Fruit fly (Drosophila melanogaster) whole organism, embryonic: Measurements from ENCODE around the gene Fibp.
A peak's percentile ranks its signal among the peaks of the same experiment; 100 is the strongest.

Experiments used
- Abd-B ChIP-seq: fragments of 200-800 bp; sonication (Bioruptor generic); optimal IDR thresholded peaks from 2 replicates; lab custom pipeline; 2018; ENCODE audit warnings: missing biosample characterization, mild to moderate bottlenecking, missing genetic modification characterization, moderate library complexity
- Antp ChIP-seq: fragments of 200-800 bp; sonication (Bioruptor generic); optimal IDR thresholded peaks from 3 replicates; lab custom pipeline; 2016; ENCODE audit warnings: missing biosample characterization, missing genetic modification characterization
- Awh ChIP-seq: fragments of 200-800 bp; sonication (Bioruptor generic); IDR thresholded peaks from 2 replicates; pipeline ENCODE4, ENCODE4 v1.3.6; 2022; ENCODE audit warnings: missing biosample characterization, missing genetic modification characterization
- BtbVII ChIP-seq: fragments of 200-800 bp; sonication (Bioruptor generic); optimal IDR thresholded peaks from 3 replicates; lab custom pipeline; 2017; ENCODE audit warnings: missing biosample characterization, mild to moderate bottlenecking, missing genetic modification characterization
- C15 ChIP-seq: fragments of 200-800 bp; sonication (Bioruptor generic); IDR thresholded peaks from 3 replicates; pipeline ENCODE4 v1.3.6; 2022; ENCODE audit warnings: missing biosample characterization, missing genetic modification characterization
- CG10366 ChIP-seq: fragments of 200-800 bp; sonication (Bioruptor generic); IDR thresholded peaks from 2 replicates; pipeline ENCODE4 v1.3.6; 2022; ENCODE audit warnings: missing biosample characterization, missing genetic modification characterization
- CG13287 ChIP-seq: fragments of 200-800 bp; sonication (Bioruptor generic); IDR thresholded peaks from 2 replicates; pipeline ENCODE4 v1.3.6; 2022; ENCODE audit warnings: missing biosample characterization, missing genetic modification characterization; ENCODE audit not compliant: partially characterized antibody
- CG13775 ChIP-seq: fragments of 200-800 bp; sonication (Bioruptor generic); optimal IDR thresholded peaks from 3 replicates; lab custom pipeline; 2017; ENCODE audit warnings: missing biosample characterization, mild to moderate bottlenecking, missing genetic modification characterization
- CG13894 ChIP-seq: fragments of 200-800 bp; sonication (Bioruptor generic); optimal IDR thresholded peaks from 3 replicates; lab custom pipeline; 2018; ENCODE audit warnings: missing biosample characterization, mild to moderate bottlenecking, missing genetic modification characterization, moderate library complexity
- CG14441 ChIP-seq: fragments of 200-800 bp; sonication (Bioruptor generic); IDR thresholded peaks from 2 replicates; pipeline ENCODE4 v1.3.6; 2022; ENCODE audit warnings: missing biosample characterization, missing genetic modification characterization
- CG15269 ChIP-seq: fragments of 200-800 bp; sonication (Bioruptor generic); optimal IDR thresholded peaks from 2 replicates; lab custom pipeline; 2018; ENCODE audit warnings: missing biosample characterization, mild to moderate bottlenecking, missing genetic modification characterization, moderate library complexity
- CG16779 ChIP-seq: fragments of 200-800 bp; sonication (Bioruptor generic); IDR thresholded peaks from 2 replicates; pipeline ENCODE4 v1.3.6; 2022; ENCODE audit warnings: missing biosample characterization, missing genetic modification characterization
- CG18262 ChIP-seq: fragments of 200-800 bp; optimal IDR thresholded peaks from 3 replicates; lab custom pipeline; 2019; ENCODE audit warnings: missing biosample characterization, mild to moderate bottlenecking, missing genetic modification characterization, moderate library complexity
- CG2202 ChIP-seq: fragments of 200-800 bp; sonication (Bioruptor generic); optimal IDR thresholded peaks from 2 replicates; lab custom pipeline; 2018; ENCODE audit warnings: missing biosample characterization, mild to moderate bottlenecking, missing genetic modification characterization
- CG2875 ChIP-seq: fragments of 200-800 bp; sonication (Bioruptor generic); optimal IDR thresholded peaks from 2 replicates; lab custom pipeline; 2017; ENCODE audit warnings: missing biosample characterization, mild to moderate bottlenecking, missing genetic modification characterization, missing genetic modification reagents
- CG34376 ChIP-seq: fragments of 200-800 bp; sonication (Bioruptor generic); optimal IDR thresholded peaks from 2 replicates; lab custom pipeline; 2018; ENCODE audit warnings: missing biosample characterization, mild to moderate bottlenecking, missing genetic modification characterization
- CG3847 ChIP-seq: fragments of 200-800 bp; sonication (Bioruptor generic); IDR thresholded peaks from 2 replicates; pipeline ENCODE4 v1.3.6; 2022; ENCODE audit warnings: missing biosample characterization, missing genetic modification characterization
- CG5953 ChIP-seq: fragments of 200-800 bp; sonication (Bioruptor generic); IDR thresholded peaks from 2 replicates; pipeline ENCODE4 v1.3.6; 2022; ENCODE audit warnings: missing biosample characterization, missing genetic modification characterization
- CG7357 ChIP-seq: fragments of 200-800 bp; sonication (Bioruptor generic); IDR thresholded peaks from 3 replicates; pipeline ENCODE4 v1.3.6; 2022; ENCODE audit warnings: missing biosample characterization, missing genetic modification characterization
- CG7786 ChIP-seq: fragments of 200-800 bp; sonication (Bioruptor generic); optimal IDR thresholded peaks from 2 replicates; lab custom pipeline; 2016; ENCODE audit warnings: missing biosample characterization, missing genetic modification characterization
- CG9797 ChIP-seq: fragments of 200-800 bp; sonication (Bioruptor generic); optimal IDR thresholded peaks from 3 replicates; lab custom pipeline; 2018; ENCODE audit warnings: missing biosample characterization, mild to moderate bottlenecking, missing genetic modification characterization
- Deaf1 ChIP-seq: fragments of 200-800 bp; optimal IDR thresholded peaks from 3 replicates; lab custom pipeline; 2019; ENCODE audit warnings: missing biosample characterization, mild to moderate bottlenecking, missing genetic modification characterization, moderate library complexity
- Drgx ChIP-seq: fragments of 200-800 bp; sonication (Bioruptor generic); IDR thresholded peaks from 2 replicates; pipeline ENCODE4 v1.3.6; 2022; ENCODE audit warnings: missing biosample characterization, missing genetic modification characterization
- Ets97D ChIP-seq: fragments of 200-800 bp; sonication (Bioruptor generic); optimal IDR thresholded peaks from 3 replicates; lab custom pipeline; 2016; ENCODE audit warnings: missing biosample characterization, missing genetic modification characterization
- Fer2 ChIP-seq: fragments of 200-800 bp; sonication (Bioruptor generic); optimal IDR thresholded peaks from 2 replicates; lab custom pipeline; 2018; ENCODE audit warnings: missing biosample characterization, mild to moderate bottlenecking, missing genetic modification characterization, moderate library complexity
- Hand ChIP-seq: fragments of 200-800 bp; sonication (Bioruptor generic); optimal IDR thresholded peaks from 2 replicates; lab custom pipeline; 2017; ENCODE audit warnings: mild to moderate bottlenecking, missing biosample characterization, missing genetic modification reagents, missing genetic modification characterization
- Hmx ChIP-seq: fragments of 200-800 bp; sonication (Bioruptor generic); optimal IDR thresholded peaks from 2 replicates; lab custom pipeline; 2016; ENCODE audit warnings: missing biosample characterization, missing genetic modification characterization
- Mad ChIP-seq: fragments of 200-800 bp; sonication (Bioruptor generic); optimal IDR thresholded peaks from 2 replicates; lab custom pipeline; 2016; ENCODE audit warnings: missing biosample characterization, missing genetic modification characterization
- Max ChIP-seq: fragments of 200-800 bp; sonication (Bioruptor generic); optimal IDR thresholded peaks from 2 replicates; lab custom pipeline; 2016; ENCODE audit warnings: missing biosample characterization, mild to moderate bottlenecking, missing genetic modification characterization
- NFAT ChIP-seq: fragments of 200-800 bp; sonication (Bioruptor generic); IDR thresholded peaks from 2 replicates; pipeline ENCODE4 v1.3.6; 2022; ENCODE audit warnings: missing biosample characterization, missing genetic modification characterization
- Oli ChIP-seq: fragments of 200-800 bp; sonication (Bioruptor generic); optimal IDR thresholded peaks from 2 replicates; lab custom pipeline; 2018; ENCODE audit warnings: missing biosample characterization, mild to moderate bottlenecking, missing genetic modification characterization, moderate library complexity
- Ptx1 ChIP-seq: fragments of 200-800 bp; sonication (Bioruptor generic); IDR thresholded peaks from 2 replicates; pipeline ENCODE4 v1.3.6; 2022; ENCODE audit warnings: missing biosample characterization, missing genetic modification characterization
- Ravus ChIP-seq: fragments of 200-800 bp; sonication (Bioruptor generic); IDR thresholded peaks from 2 replicates; pipeline ENCODE4 v1.3.6; 2022; ENCODE audit warnings: missing biosample characterization, missing genetic modification characterization
- Stat92E ChIP-seq, 3 experiments: fragments of >200 bp in 2 of 3; fragments of 200-800 bp in 1 of 3; sonication (Bioruptor generic) in 1 of 3; optimal IDR thresholded peaks; 2 replicates each; lab custom pipeline; 2017 to 2019; ENCODE audit warnings: missing biosample characterization in 3 of 3, missing genetic modification characterization in 3 of 3, mild to moderate bottlenecking in 1 of 3, moderate library complexity in 1 of 3
- abd-A ChIP-seq: fragments of 200-800 bp; sonication (Bioruptor generic); optimal IDR thresholded peaks from 3 replicates; lab custom pipeline; 2019; ENCODE audit warnings: missing biosample characterization, mild to moderate bottlenecking, missing genetic modification characterization, moderate library complexity
- ac ChIP-seq: fragments of 200-800 bp; sonication (Bioruptor generic); optimal IDR thresholded peaks from 3 replicates; lab custom pipeline; 2017; ENCODE audit warnings: missing biosample characterization, mild to moderate bottlenecking, missing genetic modification characterization
- dati ChIP-seq: fragments of 200-800 bp; sonication (Bioruptor generic); IDR thresholded peaks from 2 replicates; pipeline ENCODE4 v1.3.6; 2022; ENCODE audit warnings: missing biosample characterization, missing genetic modification characterization
- ems ChIP-seq: fragments of 200-800 bp; sonication (Bioruptor generic); optimal IDR thresholded peaks from 3 replicates; lab custom pipeline; 2016; ENCODE audit warnings: missing biosample characterization, missing genetic modification characterization
- fd102C ChIP-seq: fragments of 200-800 bp; sonication (Bioruptor generic); optimal IDR thresholded peaks from 2 replicates; lab custom pipeline; 2018; ENCODE audit warnings: missing biosample characterization, mild to moderate bottlenecking, missing genetic modification characterization, moderate library complexity
- gro ChIP-seq: fragments of 200-800 bp; sonication (Bioruptor generic); optimal IDR thresholded peaks from 2 replicates; lab custom pipeline; 2016; ENCODE audit warnings: missing biosample characterization, missing genetic modification characterization
- hth ChIP-seq: fragments of >200 bp; optimal IDR thresholded peaks from 2 replicates; lab custom pipeline; 2017; ENCODE audit warnings: inconsistent platforms
- ken ChIP-seq: fragments of 200-800 bp; sonication (Bioruptor generic); IDR thresholded peaks from 3 replicates; pipeline ENCODE4 v1.3.6; 2022; ENCODE audit warnings: missing biosample characterization, missing genetic modification characterization
- lmd ChIP-seq: fragments of 200-800 bp; sonication (Bioruptor generic); IDR thresholded peaks from 2 replicates; pipeline ENCODE4 v1.3.6; 2022; ENCODE audit warnings: missing biosample characterization, missing genetic modification characterization
- oc ChIP-seq: fragments of 200-800 bp; sonication (Bioruptor generic); optimal IDR thresholded peaks from 2 replicates; lab custom pipeline; 2018; ENCODE audit warnings: missing biosample characterization, mild to moderate bottlenecking, missing genetic modification characterization, moderate library complexity
- otp ChIP-seq: fragments of 200-800 bp; sonication (Bioruptor generic); IDR thresholded peaks from 3 replicates; pipeline ENCODE4, ENCODE4 v1.3.6; 2022; ENCODE audit warnings: missing biosample characterization, missing genetic modification characterization
- sens-2 ChIP-seq: fragments of 200-800 bp; sonication (Bioruptor generic); IDR thresholded peaks from 2 replicates; pipeline ENCODE4 v1.3.6; 2022; ENCODE audit warnings: missing biosample characterization, missing genetic modification characterization
- sob ChIP-seq: fragments of 200-800 bp; sonication (Bioruptor generic); IDR thresholded peaks from 2 replicates; pipeline ENCODE4 v1.3.6; 2022; ENCODE audit warnings: missing biosample characterization, missing genetic modification characterization
- tup ChIP-seq: fragments of 200-800 bp; sonication (Bioruptor generic); optimal IDR thresholded peaks from 2 replicates; lab custom pipeline; 2016; ENCODE audit warnings: missing biosample characterization, mild to moderate bottlenecking, missing genetic modification characterization, moderate library complexity
- wdn ChIP-seq: fragments of 200-800 bp; sonication (Bioruptor generic); IDR thresholded peaks from 2 replicates; pipeline ENCODE4 v1.3.6; 2022; ENCODE audit warnings: missing biosample characterization, missing genetic modification characterization
- zen ChIP-seq: fragments of 200-800 bp; sonication (Bioruptor generic); optimal IDR thresholded peaks from 3 replicates; lab custom pipeline; 2018; ENCODE audit warnings: missing biosample characterization, mild to moderate bottlenecking, missing genetic modification characterization, moderate library complexity

The Fibp gene

dm6 chr3L:19817807-19818531, at the start of gene Fibp, which contains the start of gene Deaf1 (continued):
- TF ChIP-seq CG9797 (GFP tag; lab: Kevin White, UChicago): peak; percentile 51
- 0 out of 2 replicates have a peak, but pooled peaks have one; percentile 37 for TF ChIP-seq wdn
- TF ChIP-seq CG34376: peak; percentile 50
- TF ChIP-seq NFAT (GFP tag; lab: Robert Waterston, UW): peak; percentile 80
- peak; percentile 72 for TF ChIP-seq Ets97D
- TF ChIP-seq fd102C (GFP tag; lab: Kevin White, UChicago): no peak
- no peak for TF ChIP-seq CG5953 (GFP tag; lab: Robert Waterston, UW)
- TF ChIP-seq Deaf1 (tag; lab: Kevin White, UChicago): peak; percentile 70
- peak; percentile 81 for TF ChIP-seq CG18262 (tag; lab: Kevin White, UChicago)
- TF ChIP-seq C15 (GFP tag; lab: Robert Waterston, UW): no peak
- TF ChIP-seq hth (lab: Kevin White, UChicago): no peak
- no peak for TF ChIP-seq Hand (GFP tag; lab: Kevin White, UChicago)
- peak; percentile 81; the same call in 1 of the 2 replicates for TF ChIP-seq sob (GFP tag; lab: Robert Waterston, UW)
- TF ChIP-seq ems (GFP tag; lab: Kevin White, UChicago): peak; percentile 72
- TF ChIP-seq Abd-B: peak; percentile 87
- TF ChIP-seq BtbVII (GFP tag; lab: Kevin White, UChicago): peak; percentile 34
- no peak for TF ChIP-seq dati (GFP tag; lab: Robert Waterston, UW)
- TF ChIP-seq Awh (GFP tag; lab: Robert Waterston, UW): no peak
- TF ChIP-seq CG7786: peak; percentile 78
- no peak; the same call in 1 of the 2 replicates for TF ChIP-seq Ravus (GFP tag; lab: Robert Waterston, UW)
- TF ChIP-seq oc (tag; lab: Kevin White, UChicago): no peak
- TF ChIP-seq CG7357 (GFP tag; lab: Robert Waterston, UW): peak; percentile 34; the same call in 1 of the 3 replicates
- no peak for TF ChIP-seq abd-A (tag; lab: Kevin White, UChicago)
- peak in 1 of 3 experiments; percentile 7 for TF ChIP-seq Stat92E (GFP tag; optimal IDR thresholded peaks at IDR 0.05; lab: Kevin White, UChicago)
- peak; percentile 70 for TF ChIP-seq Ptx1 (GFP tag; lab: Robert Waterston, UW)
- TF ChIP-seq sens-2: no peak
- TF ChIP-seq Antp (GFP tag; lab: Kevin White, UChicago): peak; percentile 85
- TF ChIP-seq Fer2 (tag; lab: Kevin White, UChicago): peak; percentile 60
- peak; percentile 94 for TF ChIP-seq CG13287
- no peak for TF ChIP-seq CG16779 (GFP tag; lab: Robert Waterston, UW)
- peak; percentile 48; the same call in 1 of the 2 replicates for TF ChIP-seq CG10366 (GFP tag; lab: Robert Waterston, UW)
- TF ChIP-seq ac (GFP tag; lab: Kevin White, UChicago): no peak
- TF ChIP-seq Mad: peak; percentile 55
- peak; percentile 58 for TF ChIP-seq CG13894 (tag; lab: Kevin White, UChicago)
- peak; percentile 58 for TF ChIP-seq gro (GFP tag; lab: Kevin White, UChicago)
- no peak for TF ChIP-seq Drgx (GFP tag; lab: Robert Waterston, UW)
- TF ChIP-seq Oli: no peak
- peak; percentile 47; the same call in 1 of the 3 replicates for TF ChIP-seq ken (GFP tag; lab: Robert Waterston, UW)
- TF ChIP-seq CG14441 (GFP tag; lab: Robert Waterston, UW): peak; percentile 57; the same call in 1 of the 2 replicates
- TF ChIP-seq CG2202 (tag; lab: Kevin White, UChicago): no peak
- TF ChIP-seq CG3847 (GFP tag; lab: Robert Waterston, UW): peak; percentile 85
- TF ChIP-seq tup (GFP tag; lab: Kevin White, UChicago): no peak
- TF ChIP-seq zen: peak; percentile 75
- TF ChIP-seq CG2875: peak; percentile 26
- peak; percentile 85 for TF ChIP-seq CG13775 (GFP tag; lab: Kevin White, UChicago)
- TF ChIP-seq CG15269 (tag; lab: Kevin White, UChicago): peak; percentile 68
- TF ChIP-seq Max (GFP tag; lab: Kevin White, UChicago): peak; percentile 57
- no peak for TF ChIP-seq otp
- peak; percentile 71; the same call in 1 of the 2 replicates for TF ChIP-seq lmd (GFP tag; lab: Robert Waterston, UW)
- TF ChIP-seq Hmx: peak; percentile 64
